Worm (Caenorhabditis elegans) whole organism, L4 larva: ENCODE measurements around the gene W02B12.1.
A peak's percentile ranks its signal among the peaks of the same experiment; 100 is the strongest.

Experiments used
- F37D6.2 ChIP-seq: sonication (generic microtip); optimal IDR thresholded peaks from 2 replicates; lab custom pipeline; 2016; ENCODE audit warnings: mild to moderate bottlenecking, missing genetic modification characterization, missing compliant biosample characterization
- R02D3.7 ChIP-seq: fragments of 150-350 bp; sonication (generic microtip); optimal IDR thresholded peaks from 3 replicates; lab custom pipeline; 2014; ENCODE audit warnings: missing biosample characterization, missing genetic modification characterization
- T20F7.1 ChIP-seq: fragments of 200-800 bp; sonication (Bioruptor generic); optimal IDR thresholded peaks from 2 replicates; lab custom pipeline; 2018; ENCODE audit warnings: mild to moderate bottlenecking, missing genetic modification characterization, missing compliant biosample characterization
- T26A8.4 ChIP-seq: fragments of 200-800 bp; sonication (Bioruptor generic); IDR thresholded peaks from 2 replicates; pipeline ENCODE4 v1.3.6; 2022; ENCODE audit warnings: missing genetic modification characterization, missing compliant biosample characterization
- Y105C5A.15 ChIP-seq: fragments of 200-800 bp; sonication (Bioruptor generic); IDR thresholded peaks from 2 replicates; pipeline ENCODE4 v1.3.6; 2022; ENCODE audit warnings: missing genetic modification characterization, missing compliant biosample characterization
- Y48G9A.11 ChIP-seq: fragments of 200-800 bp; sonication (Bioruptor generic); IDR thresholded peaks from 2 replicates; pipeline ENCODE4 v1.3.6; 2022; ENCODE audit warnings: missing genetic modification reagents, missing genetic modification characterization, missing compliant biosample characterization
- Y75B8A.6 ChIP-seq: fragments of 200-800 bp; sonication (Bioruptor generic); IDR thresholded peaks from 2 replicates; pipeline ENCODE4 v1.3.6; 2022; ENCODE audit warnings: missing genetic modification reagents, missing genetic modification characterization, missing compliant biosample characterization
- ZK337.2 ChIP-seq: fragments of 200-800 bp; sonication (Bioruptor generic); IDR thresholded peaks from 2 replicates; pipeline ENCODE4 v1.3.6; 2022; ENCODE audit warnings: missing genetic modification reagents, missing genetic modification characterization, missing compliant biosample characterization
- ZK546.5 ChIP-seq, 2 experiments: sonication (generic microtip); optimal IDR thresholded peaks; 2 replicates each; lab custom pipeline; 2017; ENCODE audit warnings: missing biosample characterization in 2 of 2, missing genetic modification characterization in 2 of 2
- aha-1 ChIP-seq: fragments of 150-350 bp; peaks from one replicate; lab custom pipeline; 2014; ENCODE audit warnings: missing biosample characterization, missing genetic modification characterization
- ceh-20 ChIP-seq: fragments of 200-800 bp; sonication (Bioruptor generic); IDR thresholded peaks from 2 replicates; pipeline ENCODE4 v1.3.6; 2022; ENCODE audit warnings: missing genetic modification reagents, missing genetic modification characterization, missing compliant biosample characterization
- ceh-32 ChIP-seq: sonication (generic microtip); optimal IDR thresholded peaks from 2 replicates; lab custom pipeline; 2016; ENCODE audit warnings: mild to moderate bottlenecking, missing genetic modification characterization, missing compliant biosample characterization; ENCODE audit not compliant: poor library complexity
- ceh-44 ChIP-seq: fragments of 200-800 bp; sonication (Bioruptor generic); IDR thresholded peaks from 2 replicates; pipeline ENCODE4 v1.3.6; 2022; ENCODE audit warnings: missing genetic modification reagents, missing genetic modification characterization, missing compliant biosample characterization
- cey-2 ChIP-seq: sonication (generic microtip); optimal IDR thresholded peaks from 3 replicates; lab custom pipeline; 2017; ENCODE audit warnings: missing genetic modification characterization, mild to moderate bottlenecking, missing compliant biosample characterization, antibody characterized with exemption, borderline replicate concordance; ENCODE audit not compliant: insufficient read depth
- ctbp-1 ChIP-seq: fragments of 200-800 bp; sonication (Bioruptor generic); IDR thresholded peaks from 2 replicates; pipeline ENCODE4 v1.3.6; 2022; ENCODE audit warnings: missing genetic modification reagents, missing genetic modification characterization, missing compliant biosample characterization
- daf-12 ChIP-seq: fragments of 150-350 bp; optimal IDR thresholded peaks from 2 replicates; lab custom pipeline; 2014; ENCODE audit warnings: missing biosample characterization, missing genetic modification reagents, missing genetic modification characterization
- daf-16 ChIP-seq, 3 experiments: sonication (generic microtip); optimal IDR thresholded peaks; 2 replicates each; lab custom pipeline; 2016 to 2017; ENCODE audit warnings: missing genetic modification characterization in 3 of 3, missing genetic modification reagents in 3 of 3, mild to moderate bottlenecking in 2 of 3, missing compliant biosample characterization in 2 of 3, missing biosample characterization in 1 of 3, moderate library complexity in 1 of 3
- daf-8 ChIP-seq: fragments of 200-800 bp; sonication (Bioruptor generic); IDR thresholded peaks from 2 replicates; pipeline ENCODE4 v1.3.6; 2022; ENCODE audit warnings: missing genetic modification characterization, missing compliant biosample characterization
- dpl-1 ChIP-seq: fragments of 150-350 bp; optimal IDR thresholded peaks from 2 replicates; lab custom pipeline; 2014; ENCODE audit warnings: missing biosample characterization, missing genetic modification reagents, missing genetic modification characterization
- dve-1 ChIP-seq: sonication (generic microtip); optimal IDR thresholded peaks from 2 replicates; lab custom pipeline; 2017; ENCODE audit warnings: antibody characterized with exemption, mild to moderate bottlenecking, missing genetic modification characterization, missing compliant biosample characterization; ENCODE audit not compliant: insufficient read depth
- egl-43 ChIP-seq: fragments of 200-800 bp; sonication (Bioruptor generic); IDR thresholded peaks from 2 replicates; pipeline ENCODE4 v1.3.6; 2022; ENCODE audit warnings: missing genetic modification reagents, missing genetic modification characterization, missing compliant biosample characterization
- fos-1 ChIP-seq: fragments of 150-350 bp; optimal IDR thresholded peaks from 2 replicates; lab custom pipeline; 2014; ENCODE audit warnings: missing biosample characterization, missing genetic modification characterization
- hlh-11 ChIP-seq: fragments of 200-800 bp; sonication (Bioruptor generic); optimal IDR thresholded peaks from 2 replicates; lab custom pipeline; 2018; ENCODE audit warnings: mild to moderate bottlenecking, missing genetic modification characterization, missing compliant biosample characterization
- lin-1 ChIP-seq: fragments of 200-800 bp; sonication (Bioruptor generic); IDR thresholded peaks from 2 replicates; pipeline ENCODE4 v1.3.6; 2022; ENCODE audit warnings: missing genetic modification reagents, missing genetic modification characterization, missing compliant biosample characterization
- lin-13 ChIP-seq: fragments of 150-350 bp; optimal IDR thresholded peaks from 2 replicates; lab custom pipeline; 2014; ENCODE audit warnings: missing biosample characterization, missing genetic modification reagents, missing genetic modification characterization
- lin-29 ChIP-seq: fragments of 200-800 bp; sonication (Bioruptor generic); IDR thresholded peaks from 2 replicates; pipeline ENCODE4 v1.3.6; 2022; ENCODE audit warnings: missing genetic modification reagents, missing genetic modification characterization, missing compliant biosample characterization
- lin-38 ChIP-seq: fragments of 200-800 bp; sonication (Bioruptor generic); IDR thresholded peaks from 2 replicates; pipeline ENCODE4 v1.3.6; 2022; ENCODE audit warnings: missing genetic modification reagents, missing genetic modification characterization, missing compliant biosample characterization
- lin-39 ChIP-seq: fragments of 150-350 bp; optimal IDR thresholded peaks from 2 replicates; lab custom pipeline; 2014; ENCODE audit warnings: missing biosample characterization, missing genetic modification reagents, missing genetic modification characterization
- lir-3 ChIP-seq: sonication (generic microtip); optimal IDR thresholded peaks from 2 replicates; lab custom pipeline; 2016; ENCODE audit warnings: mild to moderate bottlenecking, missing genetic modification characterization, missing compliant biosample characterization
- madf-9 ChIP-seq: fragments of 200-800 bp; sonication (Bioruptor generic); conservative IDR thresholded peaks from 2 replicates; pipeline ENCODE4 v1.3.6; 2022; ENCODE audit warnings: missing genetic modification reagents, missing genetic modification characterization, missing compliant biosample characterization
- mdl-1 ChIP-seq, 2 experiments: fragments of 150-350 bp in 1 of 2; sonication (generic microtip) in 1 of 2; optimal IDR thresholded peaks; 2 replicates each; lab custom pipeline; 2014 to 2017; ENCODE audit warnings: missing biosample characterization in 2 of 2, missing genetic modification characterization in 2 of 2
- mdt-29 ChIP-seq: fragments of 200-800 bp; sonication (Bioruptor generic); IDR thresholded peaks from 2 replicates; pipeline ENCODE4 v1.3.6; 2022; ENCODE audit warnings: missing genetic modification reagents, missing genetic modification characterization, missing compliant biosample characterization
- mep-1 ChIP-seq: fragments of 150-350 bp; sonication (generic microtip); optimal IDR thresholded peaks from 3 replicates; lab custom pipeline; 2014; ENCODE audit warnings: missing biosample characterization, missing genetic modification characterization
- mxl-3 ChIP-seq: fragments of 200-800 bp; sonication (Bioruptor generic); optimal IDR thresholded peaks from 2 replicates; lab custom pipeline; 2018; ENCODE audit warnings: mild to moderate bottlenecking, missing genetic modification characterization, missing compliant biosample characterization
- nhr-102 ChIP-seq: sonication (generic microtip); optimal IDR thresholded peaks from 2 replicates; lab custom pipeline; 2016; ENCODE audit warnings: mild to moderate bottlenecking, missing genetic modification characterization, moderate library complexity, missing compliant biosample characterization
- nhr-28 ChIP-seq: fragments of 150-350 bp; optimal IDR thresholded peaks from 2 replicates; lab custom pipeline; 2014; ENCODE audit warnings: missing biosample characterization, missing genetic modification characterization
- nhr-41 ChIP-seq: fragments of 200-800 bp; sonication (Bioruptor generic); IDR thresholded peaks from 2 replicates; pipeline ENCODE4 v1.3.6; 2022; ENCODE audit warnings: missing genetic modification reagents, missing genetic modification characterization, missing compliant biosample characterization
- nhr-42 ChIP-seq: fragments of 200-800 bp; sonication (Bioruptor generic); IDR thresholded peaks from 2 replicates; pipeline ENCODE4 v1.3.6; 2022; ENCODE audit warnings: missing genetic modification characterization, missing compliant biosample characterization
- nhr-48 ChIP-seq: sonication (generic microtip); optimal IDR thresholded peaks from 2 replicates; lab custom pipeline; 2016; ENCODE audit warnings: mild to moderate bottlenecking, missing genetic modification characterization, missing compliant biosample characterization
- php-3 ChIP-seq: fragments of 200-800 bp; sonication (Bioruptor generic); IDR thresholded peaks from 2 replicates; pipeline ENCODE4 v1.3.6; 2022; ENCODE audit warnings: missing genetic modification reagents, missing genetic modification characterization, missing compliant biosample characterization
- snpc-1.2 ChIP-seq: fragments of 200-800 bp; sonication (Bioruptor generic); IDR thresholded peaks from 2 replicates; pipeline ENCODE4 v1.3.6; 2022; ENCODE audit warnings: missing genetic modification reagents, missing genetic modification characterization, missing compliant biosample characterization
- tag-97 ChIP-seq: fragments of 200-800 bp; sonication (Bioruptor generic); IDR thresholded peaks from 2 replicates; pipeline ENCODE4 v1.3.6; 2022; ENCODE audit warnings: missing genetic modification characterization, missing compliant biosample characterization
- tra-1 ChIP-seq: fragments of 200-800 bp; sonication (Bioruptor generic); IDR thresholded peaks from 2 replicates; pipeline ENCODE4 v1.3.6; 2022; ENCODE audit warnings: missing genetic modification reagents, missing genetic modification characterization, missing compliant biosample characterization
- unc-39 ChIP-seq: sonication (generic microtip); optimal IDR thresholded peaks from 2 replicates; lab custom pipeline; 2017; ENCODE audit warnings: missing biosample characterization, missing genetic modification characterization
- unc-62 ChIP-seq, 3 experiments: fragments of 150-350 bp in 1 of 3; sonication (generic microtip); optimal IDR thresholded peaks in 2 of 3; peaks in 1 of 3; 1 replicate in 1 of 3; 2 replicates in 2 of 3; lab custom pipeline; 2014 to 2017; ENCODE audit warnings: missing biosample characterization in 3 of 3, missing genetic modification characterization in 3 of 3, missing genetic modification reagents in 3 of 3, missing genotype in 1 of 3
- zip-11 ChIP-seq: fragments of 200-800 bp; sonication (Bioruptor generic); IDR thresholded peaks from 2 replicates; pipeline ENCODE4 v1.3.6; 2022; ENCODE audit warnings: missing genetic modification characterization, missing compliant biosample characterization
- zip-2 ChIP-seq: fragments of 150-350 bp; optimal IDR thresholded peaks from 2 replicates; lab custom pipeline; 2014; ENCODE audit warnings: missing biosample characterization, missing genetic modification characterization

Gene W02B12.1

ce11 chrII:11479076-11479475 is 30.3 kb downstream of the W02B12.1 start, which contains the start of gene W02B12.12:
Gene W02B12.12, minus strand, starts transcription at chrII:11479176.
- TF ChIP-seq fos-1 (tag; lab: Kevin White, UChicago) (no peak), nhr-28 (tag; lab: Kevin White, UChicago) (no peak), zip-2 (tag; lab: Kevin White, UChicago) (no peak), unc-62 (GFP tag; optimal IDR thresholded peaks at IDR 0.05 in 1 of 2; lab: Kevin White, UChicago) (peak in 1 of 2 experiments; percentile 73), unc-62 (tag; optimal IDR thresholded peaks at IDR 0.05; lab: Kevin White, UChicago) (no peak)

ce11 chrII:11484600-11484999 is 35.8 kb downstream of the W02B12.1 start:
- TF ChIP-seq R02D3.7 (tag; lab: Kevin White, UChicago) (peak; percentile 15), mdt-29 (GFP tag; lab: Robert Waterston, UW) (peak; percentile 87), lin-1 (GFP tag; lab: Robert Waterston, UW) (peak; percentile 92), mdl-1 (tag; optimal IDR thresholded peaks at IDR 0.05; lab: Kevin White, UChicago) (peak; percentile 34 to 86), zip-11 (GFP tag; lab: Robert Waterston, UW) (peak; percentile 91), cey-2 (tag; lab: Kevin White, UChicago) (peak; percentile 49), dve-1 (tag; lab: Kevin White, UChicago) (peak; percentile 78), Y105C5A.15 (GFP tag; lab: Robert Waterston, UW) (peak; percentile 97), ceh-44 (GFP tag; lab: Robert Waterston, UW) (peak; percentile 92; the same call in 1 of the 2 replicates), nhr-41 (GFP tag; lab: Robert Waterston, UW) (peak; percentile 95), lin-39 (tag; lab: Kevin White, UChicago) (no peak), php-3 (GFP tag; lab: Robert Waterston, UW) (peak; percentile 79), ZK546.5 (tag; optimal IDR thresholded peaks at IDR 0.05; lab: Kevin White, UChicago) (no peak), T20F7.1 (no peak), dpl-1 (peak; percentile 46), lir-3 (tag; lab: Kevin White, UChicago) (peak; percentile 87), nhr-28 (tag; lab: Kevin White, UChicago) (no peak), ceh-20 (GFP tag; lab: Robert Waterston, UW) (peak; percentile 92), snpc-1.2 (GFP tag; lab: Robert Waterston, UW) (peak; percentile 92), daf-8 (GFP tag; lab: Robert Waterston, UW) (no peak), ctbp-1 (GFP tag; lab: Robert Waterston, UW) (peak; percentile 95), nhr-48 (tag; lab: Kevin White, UChicago) (peak; percentile 76), nhr-42 (peak; percentile 84), mxl-3 (GFP tag; lab: Kevin White, UChicago) (peak; percentile 88), madf-9 (peak; percentile 94), ceh-32 (tag; lab: Kevin White, UChicago) (no peak), nhr-102 (tag; lab: Kevin White, UChicago) (peak; percentile 75), ZK337.2 (GFP tag; lab: Robert Waterston, UW) (peak; percentile 91), Y48G9A.11 (GFP tag; lab: Robert Waterston, UW) (peak; percentile 78), lin-13 (peak; percentile 73), daf-12 (tag; lab: Kevin White, UChicago) (no peak), mep-1 (no peak), unc-39 (tag; lab: Kevin White, UChicago) (no peak), egl-43 (peak; percentile 99), fos-1 (tag; lab: Kevin White, UChicago) (no peak), Y75B8A.6 (GFP tag; lab: Robert Waterston, UW) (peak; percentile 87), tra-1 (GFP tag; lab: Robert Waterston, UW) (peak; percentile 93), hlh-11 (tag; lab: Kevin White, UChicago) (peak; percentile 73), F37D6.2 (tag; lab: Kevin White, UChicago) (peak; percentile 72), lin-29 (GFP tag; lab: Robert Waterston, UW) (peak; percentile 84), zip-2 (tag; lab: Kevin White, UChicago) (peak; percentile 51), daf-16 (GFP tag; optimal IDR thresholded peaks at IDR 0.05; lab: Kevin White, UChicago) (peak; percentile 61 to 91), daf-16 (tag; optimal IDR thresholded peaks at IDR 0.05; lab: Kevin White, UChicago) (peak; percentile 68), aha-1 (tag; lab: Kevin White, UChicago) (peak; percentile 98), lin-38 (GFP tag; lab: Robert Waterston, UW) (peak; percentile 88), T26A8.4 (peak; percentile 88), tag-97 (GFP tag; lab: Robert Waterston, UW) (no peak)
